Worm (Caenorhabditis elegans): Measurements from ENCODE around the gene gyg-2.

Gene gyg-2

ce11 chrV:16793312-16793711 is 47.3 kb upstream of the gyg-2 start:
- TF ChIP-seq nhr-77 (tag; optimal IDR thresholded peaks at IDR 0.05) (no peak), fkh-2 (tag; optimal IDR thresholded peaks at IDR 0.05) (no peak), nhr-11 (tag; optimal IDR thresholded peaks at IDR 0.05) (no peak), lin-15B (tag; optimal IDR thresholded peaks at IDR 0.05) (no peak), jun-1 (tag; optimal IDR thresholded peaks at IDR 0.05) (no peak)

ce11 chrV:16792717-16793116 is 46.7 kb upstream of the gyg-2 start:
- TF ChIP-seq nhr-11 (tag; optimal IDR thresholded peaks at IDR 0.05): no peak
- TF ChIP-seq nfya-1 (tag; optimal IDR thresholded peaks at IDR 0.05; ENCODE audit: insufficient read depth): no peak
- no peak for TF ChIP-seq egl-27 (tag; optimal IDR thresholded peaks at IDR 0.05)
- no peak for TF ChIP-seq ceh-9 (tag; optimal IDR thresholded peaks at IDR 0.05)
- TF ChIP-seq mdl-1 (tag; optimal IDR thresholded peaks at IDR 0.05): no peak
- TF ChIP-seq mml-1 (tag; optimal IDR thresholded peaks at IDR 0.05): no peak
- TF ChIP-seq ztf-11 (tag; optimal IDR thresholded peaks at IDR 0.05): no peak
- no peak for TF ChIP-seq ZK546.5 (tag; optimal IDR thresholded peaks at IDR 0.05)
- TF ChIP-seq elt-3 (tag; optimal IDR thresholded peaks at IDR 0.05): no peak
- no peak for TF ChIP-seq daf-12 (tag; optimal IDR thresholded peaks at IDR 0.05)
- no peak for TF ChIP-seq egl-5 (tag; optimal IDR thresholded peaks at IDR 0.05)

ce11 chrV:16788967-16789366 is 42.9 kb upstream of the gyg-2 start, which contains the start of gene immt-2:
Gene immt-2 (plus strand): TSS chrV:16789267.
- TF ChIP-seq ztf-11 (tag; optimal IDR thresholded peaks at IDR 0.05) (no peak), nhr-11 (tag; optimal IDR thresholded peaks at IDR 0.05) (no peak), unc-39 (tag; optimal IDR thresholded peaks at IDR 0.05) (no peak)

- TF ChIP-seq fos-1 (tag; optimal IDR thresholded peaks at IDR 0.05): no peak
- TF ChIP-seq mml-1 (tag; optimal IDR thresholded peaks at IDR 0.05): no peak
- no peak for TF ChIP-seq zag-1 (tag; optimal IDR thresholded peaks at IDR 0.05)
- TF ChIP-seq elt-1 (tag; optimal IDR thresholded peaks at IDR 0.05): no peak
- TF ChIP-seq pha-4 (tag; optimal IDR thresholded peaks at IDR 0.05): no peak
- no peak for TF ChIP-seq fkh-2 (tag; optimal IDR thresholded peaks at IDR 0.05)
- no peak for TF ChIP-seq R02D3.7 (tag; optimal IDR thresholded peaks at IDR 0.05)
- no peak for TF ChIP-seq egl-5 (tag; optimal IDR thresholded peaks at IDR 0.05)
- no peak for TF ChIP-seq nfya-1 (tag; optimal IDR thresholded peaks at IDR 0.05; ENCODE audit: insufficient read depth)
- no peak for TF ChIP-seq elt-2 (tag; optimal IDR thresholded peaks at IDR 0.05)
- no peak for TF ChIP-seq ceh-9 (tag; optimal IDR thresholded peaks at IDR 0.05)
- no peak for TF ChIP-seq unc-39 (tag; optimal IDR thresholded peaks at IDR 0.05)
- no peak for TF ChIP-seq unc-62 (GFP tag; optimal IDR thresholded peaks at IDR 0.05)
- no peak for TF ChIP-seq mdl-1 (tag; optimal IDR thresholded peaks at IDR 0.05)
- TF ChIP-seq nhr-43 (tag; optimal IDR thresholded peaks at IDR 0.05; ENCODE audit: poor library complexity, severe bottlenecking): no peak
- no peak for TF ChIP-seq nhr-77 (tag; optimal IDR thresholded peaks at IDR 0.05)
- no peak for TF ChIP-seq aly-2 (tag; optimal IDR thresholded peaks at IDR 0.05)
- no peak for TF ChIP-seq nhr-11 (tag; optimal IDR thresholded peaks at IDR 0.05)
These were observed 40.0 kb upstream of the gyg-2 start for ce11 chrV:16786012-16786411.

ce11 chrV:16784806-16785205 is 38.7 kb upstream of the gyg-2 start:
- TF ChIP-seq nhr-25 (tag; optimal IDR thresholded peaks at IDR 0.05) (no peak), fos-1 (tag; optimal IDR thresholded peaks at IDR 0.05) (no peak), zag-1 (tag; optimal IDR thresholded peaks at IDR 0.05) (no peak), snpc-4 (tag; optimal IDR thresholded peaks at IDR 0.05) (no peak), lin-39 (tag; optimal IDR thresholded peaks at IDR 0.05) (no peak), fkh-2 (tag; optimal IDR thresholded peaks at IDR 0.05) (no peak), mml-1 (tag; optimal IDR thresholded peaks at IDR 0.05) (no peak), nhr-23 (tag; optimal IDR thresholded peaks at IDR 0.05) (no peak), pha-4 (tag; optimal IDR thresholded peaks at IDR 0.05) (no peak), elt-3 (tag; optimal IDR thresholded peaks at IDR 0.05) (no peak), lsy-12 (tag; optimal IDR thresholded peaks at IDR 0.05) (no peak), nhr-43 (tag; optimal IDR thresholded peaks at IDR 0.05; ENCODE audit: poor library complexity, severe bottlenecking) (no peak), unc-39 (tag; optimal IDR thresholded peaks at IDR 0.05) (no peak), fkh-10 (GFP tag; optimal IDR thresholded peaks at IDR 0.05) (no peak), ceh-28 (tag; optimal IDR thresholded peaks at IDR 0.05) (no peak)

ce11 chrV:16781974-16782373 is 35.9 kb upstream of the gyg-2 start:
- TF ChIP-seq nhr-28 (tag; optimal IDR thresholded peaks at IDR 0.05) (no peak), nhr-43 (tag; optimal IDR thresholded peaks at IDR 0.05; ENCODE audit: poor library complexity, severe bottlenecking) (no peak), eor-1 (tag; optimal IDR thresholded peaks at IDR 0.05) (no peak), ZK546.5 (tag; optimal IDR thresholded peaks at IDR 0.05) (no peak), fkh-10 (GFP tag; optimal IDR thresholded peaks at IDR 0.05) (no peak), daf-12 (tag; optimal IDR thresholded peaks at IDR 0.05) (no peak)

All from whole organism, L3 larva.